Worm (Caenorhabditis elegans) whole organism, L4/young adult: ENCODE data around the gene cyk-7.

Source experiments
- W03F9.2 ChIP-seq: fragments of 150-350 bp; optimal IDR thresholded peaks from 2 replicates; lab custom pipeline; 2014; ENCODE audit warnings: missing biosample characterization, missing genetic modification characterization
- dao-5 ChIP-seq: sonication (generic microtip); optimal IDR thresholded peaks from 2 replicates; lab custom pipeline; 2016; ENCODE audit warnings: missing genotype, missing genetic modification characterization, moderate library complexity, missing compliant biosample characterization
- him-1 ChIP-seq: sonication (generic microtip); optimal IDR thresholded peaks from 2 replicates; lab custom pipeline; 2016; ENCODE audit warnings: missing genotype, missing genetic modification reagents, missing genetic modification characterization, missing compliant biosample characterization

- no peak for TF ChIP-seq him-1 (tag; lab: Kevin White, UChicago)
- no peak for TF ChIP-seq dao-5 (tag; lab: Kevin White, UChicago)
- TF ChIP-seq W03F9.2: no peak
Observed at ce11 chrIII:7790522-7790921, 4.7 kb downstream of the cyk-7 start.
